Fruit fly (Drosophila melanogaster) whole organism, embryonic: ENCODE measurements around the gene osp.

Experiments
- B-H1 ChIP-seq: fragments of 200-800 bp; sonication (Bioruptor generic); IDR thresholded peaks from 3 replicates; pipeline ENCODE4 v1.3.6; 2022; ENCODE audit warnings: missing biosample characterization, missing genetic modification characterization
- CG11247 ChIP-seq: fragments of 200-800 bp; sonication (Bioruptor generic); IDR thresholded peaks from 2 replicates; pipeline ENCODE4 v1.3.6; 2022; ENCODE audit warnings: missing biosample characterization, missing genetic modification characterization
- CG11456 ChIP-seq: fragments of 200-800 bp; sonication (Bioruptor generic); IDR thresholded peaks from 3 replicates; pipeline ENCODE4 v1.3.6; 2022; ENCODE audit warnings: missing biosample characterization, missing genetic modification characterization
- CG11504 ChIP-seq: fragments of 200-800 bp; sonication (Bioruptor generic); optimal IDR thresholded peaks from 3 replicates; lab custom pipeline; 2019; ENCODE audit warnings: missing biosample characterization, mild to moderate bottlenecking, missing genetic modification characterization, moderate library complexity
- CG12659 ChIP-seq: fragments of 200-800 bp; sonication (Bioruptor generic); optimal IDR thresholded peaks from 3 replicates; lab custom pipeline; 2017; ENCODE audit warnings: mild to moderate bottlenecking, missing biosample characterization, missing genetic modification reagents, missing genetic modification characterization
- CG14441 ChIP-seq: fragments of 200-800 bp; sonication (Bioruptor generic); IDR thresholded peaks from 2 replicates; pipeline ENCODE4 v1.3.6; 2022; ENCODE audit warnings: missing biosample characterization, missing genetic modification characterization
- CG14667 ChIP-seq: fragments of 200-800 bp; sonication (Bioruptor generic); IDR thresholded peaks from 2 replicates; pipeline ENCODE4 v1.3.6; 2022; ENCODE audit warnings: missing biosample characterization, missing genetic modification characterization
- CG14710 ChIP-seq: fragments of 200-800 bp; sonication (Bioruptor generic); optimal IDR thresholded peaks from 3 replicates; lab custom pipeline; 2019; ENCODE audit warnings: missing biosample characterization, mild to moderate bottlenecking, missing genetic modification characterization, moderate library complexity
- CG15269 ChIP-seq: fragments of 200-800 bp; sonication (Bioruptor generic); optimal IDR thresholded peaks from 2 replicates; lab custom pipeline; 2018; ENCODE audit warnings: missing biosample characterization, mild to moderate bottlenecking, missing genetic modification characterization, moderate library complexity
- CG17328 ChIP-seq: fragments of 200-800 bp; sonication (Bioruptor generic); IDR thresholded peaks from 2 replicates; pipeline ENCODE4 v1.3.6; 2022; ENCODE audit warnings: missing biosample characterization, missing genetic modification characterization
- CG17359 ChIP-seq: fragments of 200-800 bp; sonication (Bioruptor generic); optimal IDR thresholded peaks from 3 replicates; lab custom pipeline; 2018; ENCODE audit warnings: missing biosample characterization, mild to moderate bottlenecking, missing genetic modification characterization, moderate library complexity
- CG17829 ChIP-seq: fragments of 200-800 bp; optimal IDR thresholded peaks from 2 replicates; lab custom pipeline; 2019; ENCODE audit warnings: missing biosample characterization, mild to moderate bottlenecking, missing genetic modification characterization, moderate library complexity
- CG18476 ChIP-seq: fragments of 200-800 bp; sonication (Bioruptor generic); optimal IDR thresholded peaks from 2 replicates; lab custom pipeline; 2016; ENCODE audit warnings: missing biosample characterization, mild to moderate bottlenecking, missing genetic modification characterization
- CG18619 ChIP-seq: fragments of 200-800 bp; sonication (Bioruptor generic); optimal IDR thresholded peaks from 3 replicates; lab custom pipeline; 2017; ENCODE audit warnings: missing biosample characterization, mild to moderate bottlenecking, missing genetic modification characterization
- CG2129 ChIP-seq: fragments of 200-800 bp; sonication (Bioruptor generic); IDR thresholded peaks from 2 replicates; pipeline ENCODE4 v1.3.6; 2022; ENCODE audit warnings: missing biosample characterization, missing genetic modification characterization; ENCODE audit not compliant: partially characterized antibody
- CG3065 ChIP-seq: fragments of 200-800 bp; sonication (Bioruptor generic); optimal IDR thresholded peaks from 2 replicates; lab custom pipeline; 2016; ENCODE audit warnings: missing biosample characterization, missing genetic modification characterization
- CG4328 ChIP-seq: fragments of 200-800 bp; sonication (Bioruptor generic); optimal IDR thresholded peaks from 3 replicates; lab custom pipeline; 2017; ENCODE audit warnings: missing biosample characterization, missing genetic modification reagents, missing genetic modification characterization
- CG8765 ChIP-seq: fragments of 200-800 bp; sonication (Bioruptor generic); IDR thresholded peaks from 2 replicates; pipeline ENCODE4 v1.3.6; 2022; ENCODE audit warnings: missing biosample characterization, missing genetic modification characterization
- D19A ChIP-seq: fragments of 200-800 bp; optimal IDR thresholded peaks from 3 replicates; lab custom pipeline; 2019; ENCODE audit warnings: missing biosample characterization, mild to moderate bottlenecking, missing genetic modification characterization, moderate library complexity
- Dip3 ChIP-seq: fragments of 200-800 bp; sonication (Bioruptor generic); optimal IDR thresholded peaks from 3 replicates; lab custom pipeline; 2016; ENCODE audit warnings: missing biosample characterization, missing genetic modification characterization
- Dref ChIP-seq: fragments of 200-800 bp; sonication (Bioruptor generic); IDR thresholded peaks from 2 replicates; pipeline ENCODE4 v1.3.6; 2022; ENCODE audit warnings: missing biosample characterization, missing genetic modification characterization
- H15 ChIP-seq: fragments of 200-800 bp; sonication (Bioruptor generic); IDR thresholded peaks from 3 replicates; pipeline ENCODE4 v1.3.6; 2022; ENCODE audit warnings: missing biosample characterization, missing genetic modification characterization
- HmgD ChIP-seq: fragments of 200-800 bp; sonication (Bioruptor generic); optimal IDR thresholded peaks from 3 replicates; lab custom pipeline; 2016; ENCODE audit warnings: missing biosample characterization, missing genetic modification characterization
- Hmx ChIP-seq: fragments of 200-800 bp; sonication (Bioruptor generic); optimal IDR thresholded peaks from 2 replicates; lab custom pipeline; 2016; ENCODE audit warnings: missing biosample characterization, missing genetic modification characterization
- Lhr ChIP-seq: fragments of 200-800 bp; sonication (Bioruptor generic); optimal IDR thresholded peaks from 3 replicates; lab custom pipeline; 2017; ENCODE audit warnings: mild to moderate bottlenecking, missing biosample characterization, missing genetic modification reagents, missing genetic modification characterization
- Mad ChIP-seq: fragments of 200-800 bp; sonication (Bioruptor generic); optimal IDR thresholded peaks from 2 replicates; lab custom pipeline; 2016; ENCODE audit warnings: missing biosample characterization, missing genetic modification characterization
- Opbp ChIP-seq: fragments of 200-800 bp; sonication (Bioruptor generic); IDR thresholded peaks from 3 replicates; pipeline ENCODE4 v1.3.6; 2022; ENCODE audit warnings: missing biosample characterization, missing genetic modification characterization; ENCODE audit not compliant: partially characterized antibody
- Sry-β ChIP-seq: fragments of 200-800 bp; sonication (Bioruptor generic); optimal IDR thresholded peaks from 2 replicates; lab custom pipeline; 2018; ENCODE audit warnings: missing biosample characterization, mild to moderate bottlenecking, missing genetic modification characterization, moderate library complexity
- Vsx1 ChIP-seq: fragments of 200-800 bp; sonication (Bioruptor generic); optimal IDR thresholded peaks from 2 replicates; lab custom pipeline; 2017; ENCODE audit warnings: missing biosample characterization, mild to moderate bottlenecking, missing genetic modification characterization, missing genetic modification reagents
- Xrp1 ChIP-seq: fragments of 200-800 bp; sonication (Bioruptor generic); IDR thresholded peaks from 2 replicates; pipeline ENCODE4 v1.3.6; 2022; ENCODE audit warnings: missing biosample characterization, missing genetic modification characterization
- al ChIP-seq: fragments of 200-800 bp; sonication (Bioruptor generic); IDR thresholded peaks from 2 replicates; pipeline ENCODE4 v1.3.6; 2022; ENCODE audit warnings: missing biosample characterization, missing genetic modification characterization
- bsh ChIP-seq, 2 experiments: fragments of 200-800 bp; sonication (Bioruptor generic); optimal IDR thresholded peaks; 2 replicates each; lab custom pipeline; 2017 to 2018; ENCODE audit warnings: mild to moderate bottlenecking in 2 of 2, missing biosample characterization in 2 of 2, missing genetic modification characterization in 2 of 2, moderate library complexity in 1 of 2
- esg ChIP-seq: fragments of 200-800 bp; sonication (Bioruptor generic); conservative IDR thresholded peaks from 2 replicates; pipeline ENCODE4 v1.3.6; 2022; ENCODE audit warnings: missing biosample characterization, missing genetic modification characterization
- exex ChIP-seq: fragments of 200-800 bp; sonication (Bioruptor generic); optimal IDR thresholded peaks from 4 replicates; lab custom pipeline; 2018; ENCODE audit warnings: missing biosample characterization, mild to moderate bottlenecking, missing genetic modification characterization, moderate library complexity
- fu2 ChIP-seq: fragments of 200-800 bp; sonication (Bioruptor generic); optimal IDR thresholded peaks from 2 replicates; lab custom pipeline; 2016; ENCODE audit warnings: missing biosample characterization, missing genetic modification characterization
- gro ChIP-seq: fragments of 200-800 bp; sonication (Bioruptor generic); optimal IDR thresholded peaks from 2 replicates; lab custom pipeline; 2016; ENCODE audit warnings: missing biosample characterization, missing genetic modification characterization
- jigr1 ChIP-seq: fragments of 200-800 bp; sonication (Bioruptor generic); IDR thresholded peaks from 3 replicates; pipeline ENCODE4 v1.3.6; 2022; ENCODE audit warnings: missing biosample characterization, missing genetic modification characterization
- jing ChIP-seq: fragments of 200-800 bp; sonication (Bioruptor generic); optimal IDR thresholded peaks from 2 replicates; lab custom pipeline; 2018; ENCODE audit warnings: missing biosample characterization, mild to moderate bottlenecking, missing genetic modification characterization
- nau ChIP-seq: fragments of 200-800 bp; sonication (Bioruptor generic); optimal IDR thresholded peaks from 3 replicates; lab custom pipeline; 2017; ENCODE audit warnings: missing biosample characterization, mild to moderate bottlenecking, missing genetic modification characterization, missing genetic modification reagents
- nerfin-1 ChIP-seq: fragments of 200-800 bp; sonication (Bioruptor generic); optimal IDR thresholded peaks from 3 replicates; lab custom pipeline; 2019; ENCODE audit warnings: missing biosample characterization, mild to moderate bottlenecking, missing genetic modification characterization, moderate library complexity
- nerfin-2 ChIP-seq: fragments of 200-800 bp; sonication (Bioruptor generic); IDR thresholded peaks from 2 replicates; pipeline ENCODE4 v1.3.6; 2022; ENCODE audit warnings: missing biosample characterization, missing genetic modification characterization; ENCODE audit not compliant: partially characterized antibody
- psq ChIP-seq: fragments of 200-800 bp; sonication (Bioruptor generic); optimal IDR thresholded peaks from 2 replicates; lab custom pipeline; 2017; ENCODE audit warnings: missing biosample characterization, missing genetic modification characterization
- ranshi ChIP-seq: fragments of 200-800 bp; sonication (Bioruptor generic); IDR thresholded peaks from 2 replicates; pipeline ENCODE4 v1.3.6; 2022; ENCODE audit warnings: missing biosample characterization, missing genetic modification characterization
- sc ChIP-seq, 3 experiments: fragments of >200 bp in 2 of 3; fragments of 200-800 bp in 1 of 3; sonication (Bioruptor generic) in 1 of 3; optimal IDR thresholded peaks; 2 replicates in 2 of 3; 3 replicates in 1 of 3; lab custom pipeline; 2017; ENCODE audit warnings: mild to moderate bottlenecking in 1 of 3, missing biosample characterization in 1 of 3, missing genetic modification characterization in 1 of 3, missing genetic modification reagents in 1 of 3
- sug ChIP-seq: fragments of 200-800 bp; optimal IDR thresholded peaks from 2 replicates; lab custom pipeline; 2019; ENCODE audit warnings: missing biosample characterization, mild to moderate bottlenecking, missing genetic modification characterization, moderate library complexity
- tio ChIP-seq: fragments of 200-800 bp; sonication (Bioruptor generic); optimal IDR thresholded peaks from 2 replicates; lab custom pipeline; 2017; ENCODE audit warnings: missing biosample characterization, missing genetic modification characterization, inconsistent platforms
- toy ChIP-seq: fragments of 200-800 bp; sonication (Bioruptor generic); IDR thresholded peaks from 2 replicates; pipeline ENCODE4 v1.3.6; 2022; ENCODE audit warnings: missing biosample characterization, missing genetic modification characterization
- trem ChIP-seq: fragments of 200-800 bp; optimal IDR thresholded peaks from 3 replicates; lab custom pipeline; 2019; ENCODE audit warnings: missing biosample characterization, mild to moderate bottlenecking, missing genetic modification characterization, moderate library complexity
- wor ChIP-seq: fragments of 200-800 bp; sonication (Bioruptor generic); IDR thresholded peaks from 2 replicates; pipeline ENCODE4 v1.3.6; 2022; ENCODE audit warnings: missing biosample characterization, missing genetic modification characterization
- yki ChIP-seq: fragments of >200 bp; optimal IDR thresholded peaks from 3 replicates; lab custom pipeline; 2018

The osp gene

DNA sequence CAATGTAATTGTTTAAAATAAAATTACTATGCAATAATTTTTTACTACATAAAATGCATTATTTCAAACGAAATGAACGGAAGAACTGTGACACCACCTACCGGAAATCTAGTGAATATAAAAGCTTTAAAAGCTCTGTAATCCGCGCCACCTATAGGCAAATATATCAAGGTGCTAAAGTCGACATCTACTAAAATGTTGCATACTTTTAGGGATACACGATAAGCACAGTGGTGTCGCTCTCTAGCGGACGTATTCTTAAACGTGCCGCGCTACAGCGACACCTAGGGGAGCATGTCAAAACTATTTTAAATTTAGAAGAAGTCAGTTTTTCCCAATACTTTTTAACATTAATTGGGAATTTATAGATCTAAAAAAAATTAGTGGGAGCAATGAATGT is 17.1 kb upstream of the osp start (continued):
- no peak for TF ChIP-seq yki
- TF ChIP-seq nau (GFP tag; lab: Kevin White, UChicago) = peak; percentile 59
- no peak for TF ChIP-seq Sry-β (GFP tag; lab: Kevin White, UChicago)
- peak; percentile 35; the same call in 1 of the 3 replicates for TF ChIP-seq Opbp
- TF ChIP-seq jigr1 (GFP tag; lab: Robert Waterston, UW) = no peak
- peak; percentile 88 for TF ChIP-seq CG11247 (GFP tag; lab: Robert Waterston, UW)
- TF ChIP-seq nerfin-1 = peak; percentile 27
- TF ChIP-seq Mad (GFP tag; lab: Kevin White, UChicago) = peak; percentile 47
- peak; percentile 49 for TF ChIP-seq CG4328
- TF ChIP-seq B-H1 (GFP tag; lab: Robert Waterston, UW) = peak; percentile 54

DNA sequence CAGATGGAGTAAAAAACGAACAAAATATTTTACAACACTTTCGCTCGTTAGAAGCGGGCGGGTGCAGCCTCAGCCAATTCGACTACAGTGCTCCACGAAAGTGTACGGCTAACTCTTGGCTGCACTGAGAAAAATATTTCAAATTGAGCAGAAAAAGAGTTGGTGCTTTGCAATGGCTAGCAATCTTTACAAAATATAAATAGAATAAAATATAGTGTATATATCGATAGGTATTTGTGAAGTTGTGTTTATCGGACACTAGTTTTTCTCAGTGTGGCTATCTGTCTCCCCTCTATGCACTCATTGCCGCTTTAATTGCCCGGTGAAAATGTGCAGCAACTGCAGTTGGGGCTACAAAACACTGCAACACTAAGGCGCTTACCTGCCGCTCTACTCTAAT is 12.4 kb upstream of the osp start:
- peak; percentile 24 for TF ChIP-seq CG12659 (GFP tag; lab: Kevin White, UChicago)
- peak; percentile 59 for TF ChIP-seq D19A (tag; lab: Kevin White, UChicago)
- peak; percentile 31 for TF ChIP-seq CG18619
- peak; percentile 68 for TF ChIP-seq jing (GFP tag; lab: Kevin White, UChicago)
- peak; percentile 19 for TF ChIP-seq CG18476
- peak; percentile 75 for TF ChIP-seq CG11504 (tag; lab: Kevin White, UChicago)
- no peak for TF ChIP-seq HmgD (GFP tag; lab: Kevin White, UChicago)
- peak; percentile 21 for TF ChIP-seq psq
- TF ChIP-seq CG17359 (tag; lab: Kevin White, UChicago) = no peak
- no peak for TF ChIP-seq H15 (GFP tag; lab: Robert Waterston, UW)
- TF ChIP-seq esg (GFP tag; lab: Robert Waterston, UW) = peak; percentile 57
- TF ChIP-seq nerfin-2 (GFP tag; lab: Robert Waterston, UW) = no peak
- no peak for TF ChIP-seq gro (GFP tag; lab: Kevin White, UChicago)
- TF ChIP-seq CG8765 (GFP tag; lab: Robert Waterston, UW) = no peak
- TF ChIP-seq Vsx1 (GFP tag; lab: Kevin White, UChicago) = peak; percentile 44
- no peak for TF ChIP-seq toy (GFP tag; lab: Robert Waterston, UW)
- no peak for TF ChIP-seq CG17829 (tag; lab: Kevin White, UChicago)
- TF ChIP-seq Lhr (GFP tag; lab: Kevin White, UChicago) = peak; percentile 56
- no peak for TF ChIP-seq CG14710 (tag; lab: Kevin White, UChicago)
- no peak for TF ChIP-seq sc (optimal IDR thresholded peaks at IDR 0.05; lab: Kevin White, UChicago)
- peak; percentile 66 for TF ChIP-seq sc (GFP tag; optimal IDR thresholded peaks at IDR 0.05; lab: Kevin White, UChicago)
- no peak for TF ChIP-seq CG14441 (GFP tag; lab: Robert Waterston, UW)
- TF ChIP-seq ranshi (GFP tag; lab: Robert Waterston, UW) = peak; percentile 78
- no peak for TF ChIP-seq Xrp1 (GFP tag; lab: Robert Waterston, UW)
- no peak for TF ChIP-seq fu2
- TF ChIP-seq trem (tag; lab: Kevin White, UChicago) = no peak
- TF ChIP-seq Hmx (GFP tag; lab: Kevin White, UChicago) = no peak
- no peak for TF ChIP-seq sug (tag; lab: Kevin White, UChicago)
- no peak for TF ChIP-seq CG14667 (GFP tag; lab: Robert Waterston, UW)
- no peak for TF ChIP-seq Dref (GFP tag; lab: Robert Waterston, UW)
- peak; percentile 56; the same call in 1 of the 3 replicates for TF ChIP-seq CG11456 (GFP tag; lab: Robert Waterston, UW)
- peak; percentile 73 for TF ChIP-seq CG17328 (GFP tag; lab: Robert Waterston, UW)
- peak; percentile 38 for TF ChIP-seq tio (GFP tag; lab: Kevin White, UChicago)
- TF ChIP-seq Dip3 = no peak
- peak; percentile 15 for TF ChIP-seq CG3065 (GFP tag; lab: Kevin White, UChicago)
- no peak for TF ChIP-seq al
- peak; percentile 49 for TF ChIP-seq wor (GFP tag; lab: Robert Waterston, UW)
- TF ChIP-seq CG2129 (GFP tag; lab: Robert Waterston, UW) = no peak
- TF ChIP-seq exex (tag; lab: Kevin White, UChicago) = no peak
- peak in 1 of 2 experiments; percentile 85 for TF ChIP-seq bsh (GFP tag; optimal IDR thresholded peaks at IDR 0.05; lab: Kevin White, UChicago)
- peak; percentile 42 for TF ChIP-seq CG15269 (tag; lab: Kevin White, UChicago)
